Worm (Caenorhabditis elegans) whole organism, early embryonic: ENCODE measurements around the gene ptr-24.

Experiments used
- F13C5.2 ChIP-seq: sonication (generic microtip); optimal IDR thresholded peaks from 2 replicates; lab custom pipeline; 2017; ENCODE audit warnings: mild to moderate bottlenecking, missing genetic modification characterization, inconsistent platforms, missing compliant biosample characterization
- ama-1 ChIP-seq: fragments of 150-350 bp; optimal IDR thresholded peaks from 2 replicates; lab custom pipeline; 2014
- flt-1 ChIP-seq: fragments of 200-800 bp; sonication (Bioruptor generic); IDR thresholded peaks from 2 replicates; pipeline ENCODE4 v1.3.6; 2022; ENCODE audit warnings: missing genetic modification characterization, missing compliant biosample characterization
- pes-1 ChIP-seq: fragments of 200-800 bp; sonication (Bioruptor generic); IDR thresholded peaks from 2 replicates; pipeline ENCODE4 v1.3.6; 2022; ENCODE audit warnings: missing genetic modification reagents, missing genetic modification characterization, missing compliant biosample characterization
- tbx-11 ChIP-seq: fragments of 200-800 bp; sonication (Bioruptor generic); IDR thresholded peaks from 2 replicates; pipeline ENCODE4 v1.3.6; 2022; ENCODE audit warnings: missing genetic modification characterization, missing compliant biosample characterization
- tra-4 ChIP-seq: sonication (generic microtip); optimal IDR thresholded peaks from 2 replicates; lab custom pipeline; 2017; ENCODE audit warnings: missing genetic modification characterization, missing compliant biosample characterization

ce11 chrX:13308745-13309144 lies 29.1 kb upstream of the ptr-24 start, which contains the start of gene srxa-8:
- no peak for TF ChIP-seq tra-4 (tag; lab: Kevin White, UChicago)
- TF ChIP-seq flt-1, result no peak
- TF ChIP-seq tbx-11 (GFP tag; lab: Robert Waterston, UW), result no peak
- no peak for TF ChIP-seq pes-1
- TF ChIP-seq ama-1 (lab: Kevin White, UChicago), result no peak
- TF ChIP-seq F13C5.2, result no peak
